Fruit fly (Drosophila melanogaster): ENCODE data around the gene Fmr1.

Gene Fmr1

dm6 chr3R:10079267-10079987, 30.5 kb downstream of the Fmr1 start:
- TF ChIP-seq ey (GFP tag; optimal IDR thresholded peaks at IDR 0.05) (peak; percentile 79), woc (GFP tag; optimal IDR thresholded peaks at IDR 0.05) (peak; percentile 20), Hnf4 (GFP tag; optimal IDR thresholded peaks at IDR 0.05) (peak; percentile 71), Hr83 (GFP tag; optimal IDR thresholded peaks at IDR 0.05; ENCODE audit: poor library complexity, severe bottlenecking) (no peak), Dfd (GFP tag; optimal IDR thresholded peaks at IDR 0.05) (no peak), lola (GFP tag; optimal IDR thresholded peaks at IDR 0.05) (no peak), dmrt93B (GFP tag; optimal IDR thresholded peaks at IDR 0.05) (peak; percentile 11), usp (GFP tag; optimal IDR thresholded peaks at IDR 0.05) (no peak), Abd-B (GFP tag; optimal IDR thresholded peaks at IDR 0.05) (no peak), h (GFP tag; optimal IDR thresholded peaks at IDR 0.05) (peak; percentile 73), br (GFP tag; optimal IDR thresholded peaks at IDR 0.05) (peak; percentile 52), OdsH (GFP tag; optimal IDR thresholded peaks at IDR 0.05) (peak; percentile 66), Mio (GFP tag; optimal IDR thresholded peaks at IDR 0.05) (no peak), sv (GFP tag; optimal IDR thresholded peaks at IDR 0.05) (no peak), dsf (GFP tag; optimal IDR thresholded peaks at IDR 0.05; ENCODE audit: borderline replicate concordance) (peak; percentile 29), jim (GFP tag; optimal IDR thresholded peaks at IDR 0.05) (no peak), CG9705 (GFP tag; optimal IDR thresholded peaks at IDR 0.05) (no peak), Myc (optimal IDR thresholded peaks at IDR 0.05) (no peak), N (GFP tag; optimal IDR thresholded peaks at IDR 0.05) (peak; percentile 24), tai (GFP tag; optimal IDR thresholded peaks at IDR 0.05) (peak; percentile 53), pan (optimal IDR thresholded peaks at IDR 0.05) (no peak), HLH106 (tag; optimal IDR thresholded peaks at IDR 0.05) (peak; percentile 58), psq (GFP tag; optimal IDR thresholded peaks at IDR 0.05) (peak; percentile 38), Hr78 (GFP tag; optimal IDR thresholded peaks at IDR 0.05) (no peak), Vsx2 (GFP tag; optimal IDR thresholded peaks at IDR 0.05; ENCODE audit: partially characterized antibody) (no peak), fru (GFP tag; optimal IDR thresholded peaks at IDR 0.05) (peak; percentile 67), Jra (GFP tag; optimal IDR thresholded peaks at IDR 0.05) (peak; percentile 57), dl (GFP tag; optimal IDR thresholded peaks at IDR 0.05; ENCODE audit: insufficient read depth in 1 of 2, partially characterized antibody in 2 of 2) (peak in 1 of 2 experiments; percentile 3), Sp1 (GFP tag; optimal IDR thresholded peaks at IDR 0.05) (peak; percentile 43), foxo (GFP tag; optimal IDR thresholded peaks at IDR 0.05) (peak in 1 of 2 experiments; percentile 75), sage (GFP tag; optimal IDR thresholded peaks at IDR 0.05) (no peak), GATAd (GFP tag; optimal IDR thresholded peaks at IDR 0.05) (no peak), CG32264 (GFP tag; optimal IDR thresholded peaks at IDR 0.05) (no peak), rgr (GFP tag; optimal IDR thresholded peaks at IDR 0.05) (peak; percentile 80), CrebA (GFP tag; optimal IDR thresholded peaks at IDR 0.05; ENCODE audit: borderline replicate concordance) (no peak), Dif (GFP tag; optimal IDR thresholded peaks at IDR 0.05; ENCODE audit: partially characterized antibody) (peak; percentile 32), brk (GFP tag; optimal IDR thresholded peaks at IDR 0.05) (peak; percentile 24), Rel (GFP tag; optimal IDR thresholded peaks at IDR 0.05) (no peak), Rel (tag; optimal IDR thresholded peaks at IDR 0.05) (no peak)

- TF ChIP-seq Sp1 (GFP tag; optimal IDR thresholded peaks at IDR 0.05) (no peak), OdsH (GFP tag; optimal IDR thresholded peaks at IDR 0.05) (no peak), foxo (GFP tag; optimal IDR thresholded peaks at IDR 0.05) (no peak), CrebA (GFP tag; optimal IDR thresholded peaks at IDR 0.05; ENCODE audit: borderline replicate concordance) (no peak), Hr78 (GFP tag; optimal IDR thresholded peaks at IDR 0.05) (no peak), Myc (optimal IDR thresholded peaks at IDR 0.05) (no peak), CG32264 (GFP tag; optimal IDR thresholded peaks at IDR 0.05) (no peak), CG9705 (GFP tag; optimal IDR thresholded peaks at IDR 0.05) (no peak), fru (GFP tag; optimal IDR thresholded peaks at IDR 0.05) (no peak), dmrt93B (GFP tag; optimal IDR thresholded peaks at IDR 0.05) (no peak), Jra (GFP tag; optimal IDR thresholded peaks at IDR 0.05) (no peak)
Observed at dm6 chr3R:10078468-10079143, 31.3 kb downstream of the Fmr1 start.
